Worm (Caenorhabditis elegans) whole organism, late embryonic: ENCODE results near the gene ins-17.

Experiments
- C08G9.2 ChIP-seq: sonication (generic microtip); optimal IDR thresholded peaks from 2 replicates; lab custom pipeline; 2016; ENCODE audit warnings: mild to moderate bottlenecking, missing genetic modification characterization, moderate library complexity, missing compliant biosample characterization
- Y22D7AL.16 ChIP-seq: sonication (generic microtip); optimal IDR thresholded peaks from 2 replicates; lab custom pipeline; 2016; ENCODE audit warnings: missing genetic modification characterization, missing compliant biosample characterization
- ceh-14 ChIP-seq: sonication (generic microtip); optimal IDR thresholded peaks from 2 replicates; lab custom pipeline; 2016; ENCODE audit warnings: missing genotype, missing genetic modification characterization, missing compliant biosample characterization
- ceh-19 ChIP-seq: fragments of 200-800 bp; sonication (Bioruptor generic); optimal IDR thresholded peaks from 2 replicates; lab custom pipeline; 2018; ENCODE audit warnings: mild to moderate bottlenecking, missing genetic modification characterization, missing compliant biosample characterization
- ceh-2 ChIP-seq: sonication (generic microtip); optimal IDR thresholded peaks from 2 replicates; lab custom pipeline; 2016; ENCODE audit warnings: missing genotype, missing genetic modification characterization, missing compliant biosample characterization
- ceh-31 ChIP-seq: sonication (generic microtip); optimal IDR thresholded peaks from 2 replicates; lab custom pipeline; 2016; ENCODE audit warnings: missing genetic modification characterization, missing compliant biosample characterization
- ceh-48 ChIP-seq: sonication (generic microtip); optimal IDR thresholded peaks from 2 replicates; lab custom pipeline; 2016; ENCODE audit warnings: missing genetic modification characterization, inconsistent platforms, missing compliant biosample characterization
- elt-2 ChIP-seq: sonication (generic microtip); optimal IDR thresholded peaks from 2 replicates; lab custom pipeline; 2016; ENCODE audit warnings: missing genetic modification reagents, missing genetic modification characterization, missing compliant biosample characterization
- ets-4 ChIP-seq: sonication (generic microtip); optimal IDR thresholded peaks from 2 replicates; lab custom pipeline; 2016; ENCODE audit warnings: missing genetic modification characterization, missing compliant biosample characterization
- eyg-1 ChIP-seq: sonication (generic microtip); optimal IDR thresholded peaks from 2 replicates; lab custom pipeline; 2016; ENCODE audit warnings: missing genotype, missing genetic modification characterization, missing compliant biosample characterization
- gmeb-2 ChIP-seq: sonication (generic microtip); optimal IDR thresholded peaks from 2 replicates; lab custom pipeline; 2016; ENCODE audit warnings: missing genetic modification characterization, inconsistent platforms, missing compliant biosample characterization
- hlh-15 ChIP-seq: sonication (generic microtip); optimal IDR thresholded peaks from 2 replicates; lab custom pipeline; 2016; ENCODE audit warnings: missing genetic modification characterization, missing compliant biosample characterization
- hlh-30 ChIP-seq: sonication (generic microtip); optimal IDR thresholded peaks from 2 replicates; lab custom pipeline; 2017; ENCODE audit warnings: antibody characterized with exemption, missing genetic modification characterization, missing compliant biosample characterization; ENCODE audit not compliant: insufficient read depth
- hlh-6 ChIP-seq: sonication (generic microtip); optimal IDR thresholded peaks from 2 replicates; lab custom pipeline; 2016; ENCODE audit warnings: missing genotype, missing genetic modification characterization, missing compliant biosample characterization
- hlh-8 ChIP-seq: sonication (generic microtip); optimal IDR thresholded peaks from 2 replicates; lab custom pipeline; 2016; ENCODE audit warnings: missing genotype, missing genetic modification characterization, missing compliant biosample characterization
- nfya-1 ChIP-seq: sonication (generic microtip); optimal IDR thresholded peaks from 2 replicates; lab custom pipeline; 2017; ENCODE audit warnings: missing genetic modification characterization, mild to moderate bottlenecking, missing compliant biosample characterization, antibody characterized with exemption, moderate library complexity
- nhr-11 ChIP-seq: fragments of 150-350 bp; optimal IDR thresholded peaks from 2 replicates; lab custom pipeline; 2014; ENCODE audit warnings: missing biosample characterization, missing genetic modification characterization
- odd-2 ChIP-seq: sonication (generic microtip); optimal IDR thresholded peaks from 2 replicates; lab custom pipeline; 2017; ENCODE audit warnings: antibody characterized with exemption, mild to moderate bottlenecking, missing genetic modification characterization, missing compliant biosample characterization
- pqm-1 ChIP-seq: sonication (generic microtip); optimal IDR thresholded peaks from 2 replicates; lab custom pipeline; 2016; ENCODE audit warnings: missing genetic modification characterization, missing compliant biosample characterization
- rnt-1 ChIP-seq: sonication (generic microtip); optimal IDR thresholded peaks from 2 replicates; lab custom pipeline; 2016; ENCODE audit warnings: missing genetic modification characterization, missing compliant biosample characterization
- sdc-2 ChIP-seq: sonication (generic microtip); optimal IDR thresholded peaks from 2 replicates; lab custom pipeline; 2016; ENCODE audit warnings: missing genotype, missing genetic modification characterization, missing compliant biosample characterization
- sox-2 ChIP-seq: fragments of 200-800 bp; sonication (Bioruptor generic); IDR thresholded peaks from 2 replicates; pipeline ENCODE4 v1.3.6; 2022; ENCODE audit warnings: missing genetic modification reagents, missing genetic modification characterization, missing compliant biosample characterization
- syd-9 ChIP-seq: sonication (generic microtip); optimal IDR thresholded peaks from 2 replicates; lab custom pipeline; 2016; ENCODE audit warnings: mild to moderate bottlenecking, missing genetic modification characterization, moderate library complexity, missing compliant biosample characterization
- ttx-3 ChIP-seq: sonication (generic microtip); optimal IDR thresholded peaks from 2 replicates; lab custom pipeline; 2016; ENCODE audit warnings: missing genetic modification reagents, missing genetic modification characterization, missing compliant biosample characterization
- unc-55 ChIP-seq: sonication (generic microtip); optimal IDR thresholded peaks from 2 replicates; lab custom pipeline; 2017; ENCODE audit warnings: missing biosample characterization, missing genetic modification reagents, missing genetic modification characterization
- unc-86 ChIP-seq: sonication (generic microtip); optimal IDR thresholded peaks from 2 replicates; lab custom pipeline; 2016; ENCODE audit warnings: missing genetic modification characterization, missing compliant biosample characterization
- ztf-16 ChIP-seq: sonication (generic microtip); optimal IDR thresholded peaks from 2 replicates; lab custom pipeline; 2017; ENCODE audit warnings: missing genetic modification characterization, missing compliant biosample characterization

ins-17 gene

ce11 chrIII:4449893-4450579, 27.3 kb downstream of the ins-17 start, which contains the start of gene ceh-43:
Gene ceh-43 (minus strand): TSS chrIII:4449943.
- TF ChIP-seq pqm-1 (tag; lab: Kevin White, UChicago) (no peak), nhr-11 (tag; lab: Kevin White, UChicago) (no peak)

ce11 chrIII:4449357-4449756, 28.0 kb downstream of the ins-17 start:
- TF ChIP-seq hlh-8: no peak
- TF ChIP-seq Y22D7AL.16 (tag; lab: Kevin White, UChicago): no peak
- TF ChIP-seq ceh-31 (tag; lab: Kevin White, UChicago): no peak
- TF ChIP-seq nhr-11 (tag; lab: Kevin White, UChicago): no peak
- no peak for TF ChIP-seq pqm-1 (tag; lab: Kevin White, UChicago)
- TF ChIP-seq ztf-16 (tag; lab: Kevin White, UChicago): no peak

ce11 chrIII:4448029-4448428, 29.3 kb downstream of the ins-17 start:
- no peak for TF ChIP-seq C08G9.2 (tag; lab: Kevin White, UChicago)
- no peak for TF ChIP-seq hlh-6 (tag; lab: Kevin White, UChicago)
- peak; percentile 53 for TF ChIP-seq unc-55 (GFP tag; lab: Kevin White, UChicago)

ce11 chrIII:4444492-4444891, 32.9 kb downstream of the ins-17 start:
- TF ChIP-seq eyg-1 (tag; lab: Kevin White, UChicago) (no peak), ceh-48 (tag; lab: Kevin White, UChicago) (no peak), hlh-15 (tag; lab: Kevin White, UChicago) (no peak), unc-86 (tag; lab: Kevin White, UChicago) (no peak)
- TF ChIP-seq, all 69 proteins: peak for 0

ce11 chrIII:4441781-4442180, 35.6 kb downstream of the ins-17 start, which contains the start of gene nex-3:
Gene nex-3 (plus strand): TSS chrIII:4442081.
- TF ChIP-seq unc-86 (tag; lab: Kevin White, UChicago): no peak
- no peak for TF ChIP-seq odd-2 (tag; lab: Kevin White, UChicago)
- no peak for TF ChIP-seq nfya-1 (tag; lab: Kevin White, UChicago)
- no peak for TF ChIP-seq pqm-1 (tag; lab: Kevin White, UChicago)
- no peak for TF ChIP-seq rnt-1 (tag; lab: Kevin White, UChicago)
- no peak for TF ChIP-seq sox-2 (GFP tag; lab: Robert Waterston, UW)
- TF ChIP-seq ets-4 (tag; lab: Kevin White, UChicago): no peak
- no peak for TF ChIP-seq hlh-30 (tag; lab: Kevin White, UChicago)
- TF ChIP-seq sdc-2 (tag; lab: Kevin White, UChicago): no peak
- TF ChIP-seq ttx-3 (tag; lab: Kevin White, UChicago): no peak
- TF ChIP-seq hlh-8: no peak

ce11 chrIII:4439493-4439983, 37.8 kb downstream of the ins-17 start, which contains the start of gene C28A5.2:
Gene C28A5.2 (minus strand): TSS chrIII:4439543.
- TF ChIP-seq sdc-2 (tag; lab: Kevin White, UChicago) (no peak), ceh-2 (tag; lab: Kevin White, UChicago) (no peak), hlh-8 (no peak), ttx-3 (tag; lab: Kevin White, UChicago) (no peak), pqm-1 (tag; lab: Kevin White, UChicago) (no peak), hlh-6 (tag; lab: Kevin White, UChicago) (no peak), Y22D7AL.16 (tag; lab: Kevin White, UChicago) (no peak), gmeb-2 (tag; lab: Kevin White, UChicago) (no peak), ceh-14 (no peak), hlh-15 (tag; lab: Kevin White, UChicago) (no peak), ceh-19 (GFP tag; lab: Kevin White, UChicago) (no peak), sox-2 (GFP tag; lab: Robert Waterston, UW) (no peak), syd-9 (no peak), elt-2 (tag; lab: Kevin White, UChicago) (no peak)
- TF ChIP-seq, all 69 proteins: peak for 0
